Worm (Caenorhabditis elegans) whole organism, L4 larva: Measurements from ENCODE around the gene srbc-59.

ENCODE experiments used
- ama-1 ChIP-seq: fragments of 150-350 bp; optimal IDR thresholded peaks from 2 replicates; lab custom pipeline; 2014; ENCODE audit warnings: inconsistent platforms, mixed read lengths
- ceh-44 ChIP-seq: fragments of 200-800 bp; sonication (Bioruptor generic); IDR thresholded peaks from 2 replicates; pipeline ENCODE4 v1.3.6; 2022; ENCODE audit warnings: missing genetic modification reagents, missing genetic modification characterization, missing compliant biosample characterization
- ctbp-1 ChIP-seq: fragments of 200-800 bp; sonication (Bioruptor generic); IDR thresholded peaks from 2 replicates; pipeline ENCODE4 v1.3.6; 2022; ENCODE audit warnings: missing genetic modification reagents, missing genetic modification characterization, missing compliant biosample characterization
- daf-12 ChIP-seq: fragments of 150-350 bp; optimal IDR thresholded peaks from 2 replicates; lab custom pipeline; 2014; ENCODE audit warnings: missing biosample characterization, missing genetic modification reagents, missing genetic modification characterization
- hlh-30 ChIP-seq: sonication (generic microtip); optimal IDR thresholded peaks from 2 replicates; lab custom pipeline; 2017; ENCODE audit warnings: antibody characterized with exemption, mild to moderate bottlenecking, missing genetic modification characterization, missing compliant biosample characterization; ENCODE audit not compliant: insufficient read depth
- lir-3 ChIP-seq: sonication (generic microtip); optimal IDR thresholded peaks from 2 replicates; lab custom pipeline; 2016; ENCODE audit warnings: mild to moderate bottlenecking, missing genetic modification characterization, missing compliant biosample characterization
- nhr-76 ChIP-seq: fragments of 150-350 bp; optimal IDR thresholded peaks from 2 replicates; lab custom pipeline; 2014; ENCODE audit warnings: missing biosample characterization, missing genetic modification characterization
- snpc-4 ChIP-seq: fragments of 150-350 bp; optimal IDR thresholded peaks from 2 replicates; lab custom pipeline; 2014; ENCODE audit warnings: missing biosample characterization, missing genetic modification characterization

ce11 chrV:782432-782831, 4.0 kb downstream of the srbc-59 start, which contains the start of gene srab-16:
- TF ChIP-seq daf-12 (tag; lab: Kevin White, UChicago), result no peak
- no peak for TF ChIP-seq ceh-44
- no peak for TF ChIP-seq lir-3 (tag; lab: Kevin White, UChicago)
- no peak for TF ChIP-seq nhr-76 (tag; lab: Kevin White, UChicago)
- TF ChIP-seq snpc-4 (tag; lab: Kevin White, UChicago), result no peak
- TF ChIP-seq hlh-30 (tag; lab: Kevin White, UChicago), result no peak
- no peak for TF ChIP-seq ctbp-1 (GFP tag; lab: Robert Waterston, UW)
- TF ChIP-seq ama-1, result no peak
